Worm (Caenorhabditis elegans) whole organism, L4 larva: Measurements from ENCODE around the gene C25A8.1.

ENCODE experiments used
- F10B5.3 ChIP-seq: sonication (generic microtip); optimal IDR thresholded peaks from 2 replicates; lab custom pipeline; 2016; ENCODE audit warnings: mild to moderate bottlenecking, missing genetic modification characterization, missing compliant biosample characterization
- F26F4.8 ChIP-seq: fragments of 200-800 bp; sonication (Bioruptor generic); conservative IDR thresholded peaks from 2 replicates; pipeline ENCODE4 v1.3.6; 2022; ENCODE audit warnings: missing genetic modification characterization, missing compliant biosample characterization
- T26A8.4 ChIP-seq: fragments of 200-800 bp; sonication (Bioruptor generic); IDR thresholded peaks from 2 replicates; pipeline ENCODE4 v1.3.6; 2022; ENCODE audit warnings: missing genetic modification characterization, missing compliant biosample characterization
- Y105C5A.15 ChIP-seq: fragments of 200-800 bp; sonication (Bioruptor generic); IDR thresholded peaks from 2 replicates; pipeline ENCODE4 v1.3.6; 2022; ENCODE audit warnings: missing genetic modification characterization, missing compliant biosample characterization
- Y75B8A.6 ChIP-seq: fragments of 200-800 bp; sonication (Bioruptor generic); IDR thresholded peaks from 2 replicates; pipeline ENCODE4 v1.3.6; 2022; ENCODE audit warnings: missing genetic modification reagents, missing genetic modification characterization, missing compliant biosample characterization
- ZK337.2 ChIP-seq: fragments of 200-800 bp; sonication (Bioruptor generic); IDR thresholded peaks from 2 replicates; pipeline ENCODE4 v1.3.6; 2022; ENCODE audit warnings: missing genetic modification reagents, missing genetic modification characterization, missing compliant biosample characterization
- ZK546.5 ChIP-seq, 2 experiments: sonication (generic microtip); optimal IDR thresholded peaks; 2 replicates each; lab custom pipeline; 2017; ENCODE audit warnings: missing biosample characterization in 2 of 2, missing genetic modification characterization in 2 of 2
- aha-1 ChIP-seq: fragments of 150-350 bp; peaks from one replicate; lab custom pipeline; 2014; ENCODE audit warnings: missing biosample characterization, missing genetic modification characterization
- ama-1 ChIP-seq: fragments of 150-350 bp; optimal IDR thresholded peaks from 2 replicates; lab custom pipeline; 2014; ENCODE audit warnings: inconsistent platforms, mixed read lengths
- attf-4 ChIP-seq: sonication (generic microtip); optimal IDR thresholded peaks from 3 replicates; lab custom pipeline; 2017; ENCODE audit warnings: missing biosample characterization, missing genetic modification characterization
- ceh-20 ChIP-seq: fragments of 200-800 bp; sonication (Bioruptor generic); IDR thresholded peaks from 2 replicates; pipeline ENCODE4 v1.3.6; 2022; ENCODE audit warnings: missing genetic modification reagents, missing genetic modification characterization, missing compliant biosample characterization
- ceh-32 ChIP-seq: sonication (generic microtip); optimal IDR thresholded peaks from 2 replicates; lab custom pipeline; 2016; ENCODE audit warnings: mild to moderate bottlenecking, missing genetic modification characterization, missing compliant biosample characterization; ENCODE audit not compliant: poor library complexity
- ceh-62 ChIP-seq: sonication (generic microtip); optimal IDR thresholded peaks from 2 replicates; lab custom pipeline; 2017; ENCODE audit warnings: missing biosample characterization, missing genetic modification characterization
- ceh-82 ChIP-seq: sonication (generic microtip); optimal IDR thresholded peaks from 2 replicates; lab custom pipeline; 2017; ENCODE audit warnings: missing biosample characterization, missing genetic modification characterization
- ces-1 ChIP-seq: fragments of 150-350 bp; sonication (generic microtip); optimal IDR thresholded peaks from 4 replicates; lab custom pipeline; 2014; ENCODE audit warnings: missing biosample characterization, missing genetic modification reagents, missing genetic modification characterization
- cey-2 ChIP-seq: sonication (generic microtip); optimal IDR thresholded peaks from 3 replicates; lab custom pipeline; 2017; ENCODE audit warnings: missing genetic modification characterization, mild to moderate bottlenecking, missing compliant biosample characterization, antibody characterized with exemption, borderline replicate concordance; ENCODE audit not compliant: insufficient read depth
- daf-16 ChIP-seq, 3 experiments: sonication (generic microtip); optimal IDR thresholded peaks; 2 replicates each; lab custom pipeline; 2016 to 2017; ENCODE audit warnings: missing genetic modification characterization in 3 of 3, missing genetic modification reagents in 3 of 3, mild to moderate bottlenecking in 2 of 3, missing compliant biosample characterization in 2 of 3, missing biosample characterization in 1 of 3, moderate library complexity in 1 of 3
- daf-8 ChIP-seq: fragments of 200-800 bp; sonication (Bioruptor generic); IDR thresholded peaks from 2 replicates; pipeline ENCODE4 v1.3.6; 2022; ENCODE audit warnings: missing genetic modification characterization, missing compliant biosample characterization
- dmd-6 ChIP-seq: fragments of 200-800 bp; sonication (Bioruptor generic); IDR thresholded peaks from 2 replicates; pipeline ENCODE4 v1.3.6; 2022; ENCODE audit warnings: missing genetic modification reagents, missing genetic modification characterization, missing compliant biosample characterization
- egl-27 ChIP-seq: sonication (generic microtip); optimal IDR thresholded peaks from 3 replicates; lab custom pipeline; 2017; ENCODE audit warnings: missing biosample characterization, missing genetic modification reagents, missing genetic modification characterization
- egl-43 ChIP-seq: fragments of 200-800 bp; sonication (Bioruptor generic); IDR thresholded peaks from 2 replicates; pipeline ENCODE4 v1.3.6; 2022; ENCODE audit warnings: missing genetic modification reagents, missing genetic modification characterization, missing compliant biosample characterization
- fos-1 ChIP-seq: fragments of 150-350 bp; optimal IDR thresholded peaks from 2 replicates; lab custom pipeline; 2014; ENCODE audit warnings: missing biosample characterization, missing genetic modification characterization
- lin-1 ChIP-seq: fragments of 200-800 bp; sonication (Bioruptor generic); IDR thresholded peaks from 2 replicates; pipeline ENCODE4 v1.3.6; 2022; ENCODE audit warnings: missing genetic modification reagents, missing genetic modification characterization, missing compliant biosample characterization
- lin-13 ChIP-seq: fragments of 150-350 bp; optimal IDR thresholded peaks from 2 replicates; lab custom pipeline; 2014; ENCODE audit warnings: missing biosample characterization, missing genetic modification reagents, missing genetic modification characterization
- lin-15B ChIP-seq: fragments of 150-350 bp; sonication (generic microtip); optimal IDR thresholded peaks from 3 replicates; lab custom pipeline; 2014; ENCODE audit warnings: missing biosample characterization, missing genetic modification characterization
- lin-29 ChIP-seq: fragments of 200-800 bp; sonication (Bioruptor generic); IDR thresholded peaks from 2 replicates; pipeline ENCODE4 v1.3.6; 2022; ENCODE audit warnings: missing genetic modification reagents, missing genetic modification characterization, missing compliant biosample characterization
- lin-39 ChIP-seq: fragments of 150-350 bp; optimal IDR thresholded peaks from 2 replicates; lab custom pipeline; 2014; ENCODE audit warnings: missing biosample characterization, missing genetic modification reagents, missing genetic modification characterization
- lir-3 ChIP-seq: sonication (generic microtip); optimal IDR thresholded peaks from 2 replicates; lab custom pipeline; 2016; ENCODE audit warnings: mild to moderate bottlenecking, missing genetic modification characterization, missing compliant biosample characterization
- madf-5 ChIP-seq, 2 experiments: fragments of 200-800 bp; sonication (Bioruptor generic); IDR thresholded peaks; 2 replicates each; pipeline ENCODE4 v1.3.6; 2022; ENCODE audit warnings: missing compliant biosample characterization in 2 of 2, missing genetic modification characterization in 2 of 2
- madf-9 ChIP-seq: fragments of 200-800 bp; sonication (Bioruptor generic); conservative IDR thresholded peaks from 2 replicates; pipeline ENCODE4 v1.3.6; 2022; ENCODE audit warnings: missing genetic modification reagents, missing genetic modification characterization, missing compliant biosample characterization
- mdl-1 ChIP-seq, 2 experiments: fragments of 150-350 bp in 1 of 2; sonication (generic microtip) in 1 of 2; optimal IDR thresholded peaks; 2 replicates each; lab custom pipeline; 2014 to 2017; ENCODE audit warnings: missing biosample characterization in 2 of 2, missing genetic modification characterization in 2 of 2
- mep-1 ChIP-seq: fragments of 150-350 bp; sonication (generic microtip); optimal IDR thresholded peaks from 3 replicates; lab custom pipeline; 2014; ENCODE audit warnings: missing biosample characterization, missing genetic modification characterization
- mes-2 ChIP-seq: sonication (generic microtip); optimal IDR thresholded peaks from 2 replicates; lab custom pipeline; 2016; ENCODE audit warnings: missing genotype, mild to moderate bottlenecking, missing genetic modification characterization, missing compliant biosample characterization; ENCODE audit not compliant: poor library complexity, severe bottlenecking
- mxl-2 ChIP-seq: fragments of 200-800 bp; sonication (Bioruptor generic); conservative IDR thresholded peaks from 2 replicates; pipeline ENCODE4 v1.3.6; 2022; ENCODE audit warnings: missing genetic modification reagents, missing genetic modification characterization, missing compliant biosample characterization
- mxl-3 ChIP-seq: fragments of 200-800 bp; sonication (Bioruptor generic); optimal IDR thresholded peaks from 2 replicates; lab custom pipeline; 2018; ENCODE audit warnings: mild to moderate bottlenecking, missing genetic modification characterization, missing compliant biosample characterization
- nhr-10 ChIP-seq: fragments of 150-350 bp; optimal IDR thresholded peaks from 2 replicates; lab custom pipeline; 2014; ENCODE audit warnings: missing biosample characterization, missing genetic modification characterization
- nhr-11 ChIP-seq: fragments of 150-350 bp; optimal IDR thresholded peaks from 2 replicates; lab custom pipeline; 2014; ENCODE audit warnings: missing biosample characterization, missing genetic modification characterization
- nhr-76 ChIP-seq: fragments of 150-350 bp; optimal IDR thresholded peaks from 2 replicates; lab custom pipeline; 2014; ENCODE audit warnings: missing biosample characterization, missing genetic modification characterization
- rbr-2 ChIP-seq: sonication (generic microtip); optimal IDR thresholded peaks from 2 replicates; lab custom pipeline; 2016; ENCODE audit warnings: missing genotype, missing genetic modification characterization, missing compliant biosample characterization
- saeg-2 ChIP-seq: fragments of 200-800 bp; sonication (Bioruptor generic); IDR thresholded peaks from 2 replicates; pipeline ENCODE4 v1.3.6; 2022; ENCODE audit warnings: missing genetic modification reagents, missing genetic modification characterization, missing compliant biosample characterization
- set-16 ChIP-seq: fragments of 200-800 bp; sonication (Bioruptor generic); IDR thresholded peaks from 2 replicates; pipeline ENCODE4 v1.3.6; 2022; ENCODE audit warnings: missing genetic modification reagents, missing genetic modification characterization, missing compliant biosample characterization
- snpc-4 ChIP-seq: fragments of 150-350 bp; optimal IDR thresholded peaks from 2 replicates; lab custom pipeline; 2014; ENCODE audit warnings: missing biosample characterization, missing genetic modification characterization
- spr-1 ChIP-seq: sonication (generic microtip); optimal IDR thresholded peaks from 2 replicates; lab custom pipeline; 2016; ENCODE audit warnings: mild to moderate bottlenecking, missing genetic modification characterization, missing compliant biosample characterization
- spr-3 ChIP-seq: fragments of 200-800 bp; sonication (Bioruptor generic); optimal IDR thresholded peaks from 2 replicates; lab custom pipeline; 2018; ENCODE audit warnings: mild to moderate bottlenecking, missing genetic modification characterization, missing compliant biosample characterization
- tag-97 ChIP-seq: fragments of 200-800 bp; sonication (Bioruptor generic); IDR thresholded peaks from 2 replicates; pipeline ENCODE4 v1.3.6; 2022; ENCODE audit warnings: missing genetic modification characterization, missing compliant biosample characterization
- tra-1 ChIP-seq: fragments of 200-800 bp; sonication (Bioruptor generic); IDR thresholded peaks from 2 replicates; pipeline ENCODE4 v1.3.6; 2022; ENCODE audit warnings: missing genetic modification reagents, missing genetic modification characterization, missing compliant biosample characterization
- unc-62 ChIP-seq, 3 experiments: fragments of 150-350 bp in 1 of 3; sonication (generic microtip); optimal IDR thresholded peaks in 2 of 3; peaks in 1 of 3; 1 replicate in 1 of 3; 2 replicates in 2 of 3; lab custom pipeline; 2014 to 2017; ENCODE audit warnings: missing biosample characterization in 3 of 3, missing genetic modification characterization in 3 of 3, missing genetic modification reagents in 3 of 3, missing genotype in 1 of 3
- zfp-3 ChIP-seq: fragments of 200-800 bp; sonication (Bioruptor generic); conservative IDR thresholded peaks from 2 replicates; pipeline ENCODE4 v1.3.6; 2022; ENCODE audit warnings: missing genetic modification reagents, missing genetic modification characterization, missing compliant biosample characterization
- zip-2 ChIP-seq: fragments of 150-350 bp; optimal IDR thresholded peaks from 2 replicates; lab custom pipeline; 2014; ENCODE audit warnings: missing biosample characterization, missing genetic modification characterization
- ztf-11 ChIP-seq: fragments of 150-350 bp; optimal IDR thresholded peaks from 2 replicates; lab custom pipeline; 2014; ENCODE audit warnings: missing biosample characterization, missing genetic modification characterization
- ztf-7 ChIP-seq: fragments of 150-350 bp; optimal IDR thresholded peaks from 2 replicates; lab custom pipeline; 2014; ENCODE audit warnings: missing biosample characterization, missing genetic modification characterization

Gene C25A8.1

ce11 chrIV:7047762-7048178, 36.8 kb downstream of the C25A8.1 start (continued):
- no peak for TF ChIP-seq zfp-3 (GFP tag; lab: Robert Waterston, UW)
- peak; percentile 88 for TF ChIP-seq dmd-6 (GFP tag; lab: Robert Waterston, UW)
- peak; percentile 24 for TF ChIP-seq lin-13 (GFP tag; lab: Kevin White, UChicago)
- peak; percentile 61 for TF ChIP-seq T26A8.4 (GFP tag; lab: Robert Waterston, UW)
- TF ChIP-seq mdl-1 (tag; optimal IDR thresholded peaks at IDR 0.05; lab: Kevin White, UChicago), result peak in 1 of 2 experiments; percentile 85
- 0 out of 2 replicates have a peak, but pooled peaks have one; percentile 66 for TF ChIP-seq ceh-20 (GFP tag; lab: Robert Waterston, UW)
- no peak for TF ChIP-seq F26F4.8 (GFP tag; lab: Robert Waterston, UW)
- no peak for TF ChIP-seq fos-1 (tag; lab: Kevin White, UChicago)
- TF ChIP-seq snpc-4 (tag; lab: Kevin White, UChicago), result no peak
- TF ChIP-seq set-16 (GFP tag; lab: Robert Waterston, UW), result no peak
- TF ChIP-seq madf-5 (GFP tag; IDR thresholded peaks at IDR 0.05; lab: Robert Waterston, UW), result no peak
- TF ChIP-seq lin-29 (GFP tag; lab: Robert Waterston, UW), result no peak
- TF ChIP-seq ceh-32 (tag; lab: Kevin White, UChicago), result no peak
- peak; percentile 91 for TF ChIP-seq nhr-10 (tag; lab: Kevin White, UChicago)
- 0 out of 2 replicates have a peak, but pooled peaks have one; percentile 39 for TF ChIP-seq egl-43 (GFP tag; lab: Robert Waterston, UW)
- no peak for TF ChIP-seq daf-8
- TF ChIP-seq unc-62 (GFP tag; optimal IDR thresholded peaks at IDR 0.05 in 1 of 2; lab: Kevin White, UChicago), result peak in 1 of 2 experiments; percentile 98
- no peak for TF ChIP-seq unc-62 (tag; optimal IDR thresholded peaks at IDR 0.05; lab: Kevin White, UChicago)
- TF ChIP-seq egl-27 (tag; lab: Kevin White, UChicago), result no peak
- no peak for TF ChIP-seq tag-97 (GFP tag; lab: Robert Waterston, UW)
- TF ChIP-seq mxl-3, result peak; percentile 79
- no peak for TF ChIP-seq lin-15B (tag; lab: Kevin White, UChicago)
- no peak for TF ChIP-seq lir-3 (tag; lab: Kevin White, UChicago)
- no peak for TF ChIP-seq Y105C5A.15 (GFP tag; lab: Robert Waterston, UW)
- TF ChIP-seq nhr-76 (tag; lab: Kevin White, UChicago), result no peak
- TF ChIP-seq F10B5.3 (tag; lab: Kevin White, UChicago), result no peak
- TF ChIP-seq rbr-2 (tag; lab: Kevin White, UChicago), result peak; percentile 31
- TF ChIP-seq mes-2 (tag; lab: Kevin White, UChicago), result peak; percentile 45
- no peak for TF ChIP-seq aha-1 (tag; lab: Kevin White, UChicago)
- TF ChIP-seq ceh-82 (tag; lab: Kevin White, UChicago), result no peak
- TF ChIP-seq zip-2 (tag; lab: Kevin White, UChicago), result no peak
- 0 out of 2 replicates have a peak, but pooled peaks have one; percentile 45 for TF ChIP-seq saeg-2 (GFP tag; lab: Robert Waterston, UW)
- TF ChIP-seq ceh-62, result no peak
- TF ChIP-seq ztf-11, result no peak
- peak; percentile 65; the same call in 1 of the 2 replicates for TF ChIP-seq tra-1 (GFP tag; lab: Robert Waterston, UW)
- no peak for TF ChIP-seq Y75B8A.6 (GFP tag; lab: Robert Waterston, UW)
- no peak for TF ChIP-seq madf-9 (GFP tag; lab: Robert Waterston, UW)
- no peak for TF ChIP-seq ces-1 (GFP tag; lab: Kevin White, UChicago)
- TF ChIP-seq ztf-7, result peak; percentile 28
- no peak; the same call in 1 of the 2 replicates for TF ChIP-seq lin-1 (GFP tag; lab: Robert Waterston, UW)
- TF ChIP-seq nhr-11, result peak; percentile 6
- TF ChIP-seq lin-39 (tag; lab: Kevin White, UChicago), result no peak
- TF ChIP-seq ZK546.5 (tag; optimal IDR thresholded peaks at IDR 0.05; lab: Kevin White, UChicago), result no peak
- no peak for TF ChIP-seq attf-4
- peak; percentile 95 for TF ChIP-seq mxl-2
- TF ChIP-seq ama-1, result no peak
- TF ChIP-seq cey-2 (tag; lab: Kevin White, UChicago), result peak; percentile 62
- TF ChIP-seq ZK337.2 (GFP tag; lab: Robert Waterston, UW), result no peak
- peak; percentile 54 for TF ChIP-seq spr-1
- no peak for TF ChIP-seq spr-3 (GFP tag; lab: Kevin White, UChicago)
- peak; percentile 55 for TF ChIP-seq mep-1 (tag; lab: Kevin White, UChicago)
- TF ChIP-seq daf-16 (GFP tag; optimal IDR thresholded peaks at IDR 0.05; lab: Kevin White, UChicago), result peak in 1 of 2 experiments; percentile 48
- peak; percentile 88 for TF ChIP-seq daf-16 (tag; optimal IDR thresholded peaks at IDR 0.05; lab: Kevin White, UChicago)
